Worm (Caenorhabditis elegans): Measurements from ENCODE around the gene dpr-1.

Gene dpr-1

ce11 chrV:13906166-13906565 is 35.8 kb downstream of the dpr-1 start, which contains the start of gene stdh-1:
stdh-1 (plus strand) TSS chrV:13906492.
- TF ChIP-seq ces-1 (GFP tag; optimal IDR thresholded peaks at IDR 0.05) (peak; percentile 79), mls-2 (tag; optimal IDR thresholded peaks at IDR 0.05) (no peak), ztf-11 (tag; optimal IDR thresholded peaks at IDR 0.05) (no peak)

DNA sequence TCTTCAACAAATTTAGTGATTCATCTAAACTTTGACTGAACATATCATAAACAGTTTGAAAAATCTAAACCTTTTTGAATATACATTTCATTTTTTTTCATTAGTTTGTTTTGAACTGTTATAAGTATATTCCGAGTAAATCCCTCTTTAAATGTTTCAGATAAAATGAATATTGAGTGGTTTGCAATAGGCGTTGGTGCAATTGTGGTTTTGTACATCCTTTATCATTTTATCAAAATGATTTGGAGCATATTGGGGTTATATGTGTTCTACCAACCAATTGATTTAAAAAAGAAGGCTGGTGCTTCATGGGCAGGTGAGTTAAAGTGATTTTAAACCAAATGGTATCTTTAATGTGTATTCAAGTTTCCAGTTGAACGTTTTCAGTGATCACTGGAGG is 37.5 kb downstream of the dpr-1 start, which contains the start of gene stdh-3:
stdh-3 (plus strand) TSS at position 166 of the 400 bp plus-strand sequence.
- no peak for TF ChIP-seq drap-1 (GFP tag; optimal IDR thresholded peaks at IDR 0.05)
- TF ChIP-seq nhr-28 (tag; optimal IDR thresholded peaks at IDR 0.05), result no peak
- no peak for TF ChIP-seq nhr-76 (tag; optimal IDR thresholded peaks at IDR 0.05)
- no peak for TF ChIP-seq pha-4 (tag; optimal IDR thresholded peaks at IDR 0.05)
- TF ChIP-seq ztf-11 (tag; optimal IDR thresholded peaks at IDR 0.05), result no peak
- no peak for TF ChIP-seq unc-120 (tag; optimal IDR thresholded peaks at IDR 0.05; ENCODE audit: poor library complexity, severe bottlenecking)
- TF ChIP-seq sptf-1 (tag; optimal IDR thresholded peaks at IDR 0.05), result no peak
- no peak for TF ChIP-seq mls-2 (tag; optimal IDR thresholded peaks at IDR 0.05)
- no peak for TF ChIP-seq nhr-2 (tag; optimal IDR thresholded peaks at IDR 0.05)
- no peak for TF ChIP-seq ceh-39 (tag; optimal IDR thresholded peaks at IDR 0.05)

ce11 chrV:13902495-13902894 is 39.5 kb downstream of the dpr-1 start, which contains the start of gene C06B3.1:
C06B3.1 (plus strand) TSS chrV:13902795.
- no peak for TF ChIP-seq nhr-76 (tag; optimal IDR thresholded peaks at IDR 0.05)
- TF ChIP-seq drap-1 (GFP tag; optimal IDR thresholded peaks at IDR 0.05), result no peak
- no peak for TF ChIP-seq ham-2 (GFP tag; optimal IDR thresholded peaks at IDR 0.05)
- TF ChIP-seq cnd-1 (tag; optimal IDR thresholded peaks at IDR 0.05), result no peak
- no peak for TF ChIP-seq hlh-1 (tag; optimal IDR thresholded peaks at IDR 0.05)
- TF ChIP-seq mab-5 (tag; optimal IDR thresholded peaks at IDR 0.05), result no peak
- TF ChIP-seq sem-2 (GFP tag; optimal IDR thresholded peaks at IDR 0.05), result no peak
- TF ChIP-seq lsy-2 (tag; optimal IDR thresholded peaks at IDR 0.05), result no peak
- TF ChIP-seq lin-32 (GFP tag; optimal IDR thresholded peaks at IDR 0.05), result no peak
- no peak for TF ChIP-seq zip-8 (tag; optimal IDR thresholded peaks at IDR 0.05)

DNA sequence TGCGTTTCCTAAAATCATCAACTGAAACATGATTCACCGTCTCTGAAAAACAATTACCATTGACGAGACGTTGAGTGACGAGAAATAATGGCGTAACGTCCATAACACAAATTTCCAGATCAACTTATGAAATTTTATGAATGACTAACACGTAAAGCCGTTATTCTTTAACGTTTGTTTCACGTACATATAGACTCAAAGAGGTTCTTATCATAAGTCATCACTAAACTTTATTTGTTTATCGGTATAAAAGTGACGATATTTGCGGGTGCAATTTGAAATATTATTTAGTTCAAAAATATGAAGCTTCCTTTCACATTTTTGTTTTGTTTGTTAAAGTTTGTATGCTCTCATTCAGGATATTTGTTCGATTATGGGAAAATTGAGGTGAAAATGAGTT is 42.8 kb downstream of the dpr-1 start, which contains the start of gene oac-3:
oac-3 (plus strand) TSS at position 301 of the 400 bp plus-strand sequence.
- TF ChIP-seq cnd-1 (tag; optimal IDR thresholded peaks at IDR 0.05), result no peak
- TF ChIP-seq ceh-43 (GFP tag; optimal IDR thresholded peaks at IDR 0.05), result no peak
- no peak for TF ChIP-seq mep-1 (tag; optimal IDR thresholded peaks at IDR 0.05)
- TF ChIP-seq elt-1 (tag; optimal IDR thresholded peaks at IDR 0.05; ENCODE audit: borderline replicate concordance, insufficient read depth), result no peak
- TF ChIP-seq sem-2 (GFP tag; optimal IDR thresholded peaks at IDR 0.05), result no peak

ce11 chrV:13898356-13898755 is 43.6 kb downstream of the dpr-1 start, which contains the start of gene cyp-35C1:
cyp-35C1 (minus strand) TSS chrV:13898487.
- TF ChIP-seq ceh-43 (GFP tag; optimal IDR thresholded peaks at IDR 0.05), result no peak
- TF ChIP-seq bed-3 (GFP tag; optimal IDR thresholded peaks at IDR 0.05), result no peak
- TF ChIP-seq drap-1 (GFP tag; optimal IDR thresholded peaks at IDR 0.05), result no peak
- no peak for TF ChIP-seq ceh-39 (tag; optimal IDR thresholded peaks at IDR 0.05)
- TF ChIP-seq M03D4.4 (tag; optimal IDR thresholded peaks at IDR 0.05), result no peak
- no peak for TF ChIP-seq nhr-76 (tag; optimal IDR thresholded peaks at IDR 0.05)
- no peak for TF ChIP-seq nhr-237 (tag; optimal IDR thresholded peaks at IDR 0.05)
- TF ChIP-seq hlh-1 (tag; optimal IDR thresholded peaks at IDR 0.05), result no peak
- no peak for TF ChIP-seq snpc-4 (tag; optimal IDR thresholded peaks at IDR 0.05)
- TF ChIP-seq ceh-83 (GFP tag; optimal IDR thresholded peaks at IDR 0.05), result no peak
- TF ChIP-seq nhr-12 (tag; optimal IDR thresholded peaks at IDR 0.05), result no peak
- no peak for TF ChIP-seq lsy-2 (tag; optimal IDR thresholded peaks at IDR 0.05)
- TF ChIP-seq elt-3 (tag; optimal IDR thresholded peaks at IDR 0.05), result no peak
- TF ChIP-seq sem-2 (GFP tag; optimal IDR thresholded peaks at IDR 0.05), result no peak
- TF ChIP-seq zip-8 (tag; optimal IDR thresholded peaks at IDR 0.05), result no peak
- no peak for TF ChIP-seq tbx-8 (GFP tag; optimal IDR thresholded peaks at IDR 0.05)
- TF ChIP-seq mep-1 (tag; optimal IDR thresholded peaks at IDR 0.05), result no peak
- TF ChIP-seq flh-1 (GFP tag; optimal IDR thresholded peaks at IDR 0.05), result no peak
